Worm (Caenorhabditis elegans) whole organism, L2 larva: ENCODE measurements around the gene fipr-15.

ENCODE experiments used
- C34F6.9 ChIP-seq: fragments of 150-350 bp; optimal IDR thresholded peaks from 2 replicates; lab custom pipeline; 2014; ENCODE audit warnings: missing biosample characterization, missing genetic modification characterization
- aly-2 ChIP-seq: fragments of 150-350 bp; optimal IDR thresholded peaks from 2 replicates; lab custom pipeline; 2014; ENCODE audit warnings: missing biosample characterization, missing genetic modification characterization
- fos-1 ChIP-seq: fragments of 150-350 bp; optimal IDR thresholded peaks from 2 replicates; lab custom pipeline; 2014; ENCODE audit warnings: missing biosample characterization, missing genetic modification characterization
- lsy-2 ChIP-seq, 2 experiments: fragments of 150-350 bp in 1 of 2; sonication (generic microtip) in 1 of 2; optimal IDR thresholded peaks; 2 replicates each; lab custom pipeline; 2014 to 2017; ENCODE audit warnings: missing biosample characterization in 2 of 2, missing genetic modification characterization in 2 of 2
- nhr-12 ChIP-seq: fragments of 150-350 bp; optimal IDR thresholded peaks from 2 replicates; lab custom pipeline; 2014; ENCODE audit warnings: missing biosample characterization, missing genetic modification characterization
- nhr-6 ChIP-seq: fragments of 150-350 bp; optimal IDR thresholded peaks from 2 replicates; lab custom pipeline; 2014; ENCODE audit warnings: missing biosample characterization, missing genetic modification characterization
- nhr-77 ChIP-seq: fragments of 150-350 bp; optimal IDR thresholded peaks from 2 replicates; lab custom pipeline; 2014; ENCODE audit warnings: missing biosample characterization, missing genetic modification characterization
- unc-62 ChIP-seq: fragments of 150-350 bp; optimal IDR thresholded peaks from 2 replicates; lab custom pipeline; 2014; ENCODE audit warnings: missing biosample characterization, missing genetic modification reagents, missing genetic modification characterization

- no peak for TF ChIP-seq aly-2
- TF ChIP-seq nhr-12 (tag; lab: Kevin White, UChicago) = no peak
- no peak for TF ChIP-seq nhr-77 (tag; lab: Kevin White, UChicago)
- TF ChIP-seq fos-1 (tag; lab: Kevin White, UChicago) = no peak
- TF ChIP-seq unc-62 = no peak
- no peak for TF ChIP-seq lsy-2 (tag; optimal IDR thresholded peaks at IDR 0.05; lab: Kevin White, UChicago)
- no peak for TF ChIP-seq C34F6.9
- TF ChIP-seq nhr-6 (tag; lab: Kevin White, UChicago) = no peak
These were observed 23.9 kb downstream of the fipr-15 start, which contains the start of gene ZK596.3 for ce11 chrIV:10904282-10904681.
